Fruit fly (Drosophila melanogaster) whole organism, embryonic: Measurements from ENCODE around the gene CG31431.

Source experiments
- Abd-B ChIP-seq: fragments of 200-800 bp; sonication (Bioruptor generic); optimal IDR thresholded peaks from 2 replicates; lab custom pipeline; 2018; ENCODE audit warnings: missing biosample characterization, mild to moderate bottlenecking, missing genetic modification characterization, moderate library complexity
- Asciz ChIP-seq: fragments of 200-800 bp; sonication (Bioruptor generic); optimal IDR thresholded peaks from 2 replicates; lab custom pipeline; 2017; ENCODE audit warnings: missing biosample characterization, mild to moderate bottlenecking, missing genetic modification characterization, missing genetic modification reagents
- Awh ChIP-seq: fragments of 200-800 bp; sonication (Bioruptor generic); IDR thresholded peaks from 2 replicates; pipeline ENCODE4, ENCODE4 v1.3.6; 2022; ENCODE audit warnings: missing biosample characterization, missing genetic modification characterization
- Blimp-1 ChIP-seq: fragments of 200-800 bp; sonication (Bioruptor generic); optimal IDR thresholded peaks from 3 replicates; lab custom pipeline; 2018; ENCODE audit warnings: missing biosample characterization, missing genetic modification characterization, mild to moderate bottlenecking, moderate library complexity, missing genetic modification reagents
- CG10147 ChIP-seq: fragments of 200-800 bp; sonication (Bioruptor generic); optimal IDR thresholded peaks from 2 replicates; lab custom pipeline; 2019; ENCODE audit warnings: missing biosample characterization, mild to moderate bottlenecking, missing genetic modification characterization, moderate library complexity
- CG10267 ChIP-seq: fragments of 200-800 bp; sonication (Bioruptor generic); optimal IDR thresholded peaks from 2 replicates; lab custom pipeline; 2018; ENCODE audit warnings: missing biosample characterization, mild to moderate bottlenecking, missing genetic modification characterization, moderate library complexity
- CG11456 ChIP-seq: fragments of 200-800 bp; sonication (Bioruptor generic); IDR thresholded peaks from 3 replicates; pipeline ENCODE4 v1.3.6; 2022; ENCODE audit warnings: missing biosample characterization, missing genetic modification characterization
- CG11695 ChIP-seq: fragments of 200-800 bp; sonication (Bioruptor generic); IDR thresholded peaks from 3 replicates; pipeline ENCODE4 v1.3.6; 2022; ENCODE audit warnings: missing biosample characterization, missing genetic modification characterization
- CG12236 ChIP-seq: fragments of 200-800 bp; sonication (Bioruptor generic); optimal IDR thresholded peaks from 2 replicates; lab custom pipeline; 2016; ENCODE audit warnings: missing biosample characterization, missing genetic modification characterization
- CG12391 ChIP-seq: fragments of 200-800 bp; sonication (Bioruptor generic); optimal IDR thresholded peaks from 3 replicates; lab custom pipeline; 2018; ENCODE audit warnings: missing biosample characterization, mild to moderate bottlenecking, missing genetic modification characterization, moderate library complexity
- CG14441 ChIP-seq: fragments of 200-800 bp; sonication (Bioruptor generic); IDR thresholded peaks from 2 replicates; pipeline ENCODE4 v1.3.6; 2022; ENCODE audit warnings: missing biosample characterization, missing genetic modification characterization
- CG15479 ChIP-seq: fragments of 200-800 bp; sonication (Bioruptor generic); optimal IDR thresholded peaks from 3 replicates; lab custom pipeline; 2019; ENCODE audit warnings: missing biosample characterization, mild to moderate bottlenecking, missing genetic modification characterization, moderate library complexity
- CG16815 ChIP-seq: fragments of 200-800 bp; sonication (Bioruptor generic); optimal IDR thresholded peaks from 3 replicates; lab custom pipeline; 2017; ENCODE audit warnings: missing biosample characterization, mild to moderate bottlenecking, missing genetic modification characterization
- CG18619 ChIP-seq: fragments of 200-800 bp; sonication (Bioruptor generic); optimal IDR thresholded peaks from 3 replicates; lab custom pipeline; 2017; ENCODE audit warnings: missing biosample characterization, mild to moderate bottlenecking, missing genetic modification characterization
- CG30020 ChIP-seq: fragments of 200-800 bp; optimal IDR thresholded peaks from 2 replicates; lab custom pipeline; 2019; ENCODE audit warnings: missing biosample characterization, mild to moderate bottlenecking, missing genetic modification characterization, moderate library complexity
- CG31224 ChIP-seq: fragments of 200-800 bp; sonication (Bioruptor generic); IDR thresholded peaks from 2 replicates; pipeline ENCODE4 v1.3.6; 2022; ENCODE audit warnings: missing biosample characterization, missing genetic modification characterization
- CG3407 ChIP-seq: fragments of 200-800 bp; sonication (Bioruptor generic); optimal IDR thresholded peaks from 2 replicates; lab custom pipeline; 2018; ENCODE audit warnings: missing biosample characterization, mild to moderate bottlenecking, missing genetic modification characterization
- CG3847 ChIP-seq: fragments of 200-800 bp; sonication (Bioruptor generic); IDR thresholded peaks from 2 replicates; pipeline ENCODE4 v1.3.6; 2022; ENCODE audit warnings: missing biosample characterization, missing genetic modification characterization
- CG4360 ChIP-seq: fragments of 200-800 bp; sonication (Bioruptor generic); IDR thresholded peaks from 2 replicates; pipeline ENCODE4 v1.3.6; 2022; ENCODE audit warnings: missing biosample characterization, missing genetic modification characterization
- CG6813 ChIP-seq: fragments of 200-800 bp; sonication (Bioruptor generic); optimal IDR thresholded peaks from 2 replicates; lab custom pipeline; 2017; ENCODE audit warnings: missing biosample characterization, missing genetic modification characterization, mild to moderate bottlenecking, moderate library complexity, missing genetic modification reagents
- CG7372 ChIP-seq: fragments of 200-800 bp; sonication (Bioruptor generic); IDR thresholded peaks from 2 replicates; pipeline ENCODE4 v1.3.6; 2022; ENCODE audit warnings: missing biosample characterization, missing genetic modification characterization
- CG8765 ChIP-seq: fragments of 200-800 bp; sonication (Bioruptor generic); IDR thresholded peaks from 2 replicates; pipeline ENCODE4 v1.3.6; 2022; ENCODE audit warnings: missing biosample characterization, missing genetic modification characterization
- CG9727 ChIP-seq: fragments of 200-800 bp; sonication (Bioruptor generic); optimal IDR thresholded peaks from 3 replicates; lab custom pipeline; 2017; ENCODE audit warnings: missing biosample characterization, mild to moderate bottlenecking, missing genetic modification characterization
- CG9797 ChIP-seq: fragments of 200-800 bp; sonication (Bioruptor generic); optimal IDR thresholded peaks from 3 replicates; lab custom pipeline; 2018; ENCODE audit warnings: missing biosample characterization, mild to moderate bottlenecking, missing genetic modification characterization
- CG9876 ChIP-seq: fragments of 200-800 bp; sonication (Bioruptor generic); optimal IDR thresholded peaks from 2 replicates; lab custom pipeline; 2016; ENCODE audit warnings: missing biosample characterization, missing genetic modification characterization
- Dll ChIP-seq: fragments of 200-800 bp; sonication (Bioruptor generic); IDR thresholded peaks from 4 replicates; pipeline ENCODE4 v1.3.6; 2022; ENCODE audit warnings: missing biosample characterization, missing genetic modification characterization; ENCODE audit not compliant: partially characterized antibody
- Hmr ChIP-seq: fragments of 200-800 bp; sonication (Bioruptor generic); optimal IDR thresholded peaks from 3 replicates; lab custom pipeline; 2017; ENCODE audit warnings: mild to moderate bottlenecking, missing biosample characterization, missing genetic modification reagents, missing genetic modification characterization
- Hr78 ChIP-seq, 2 experiments: fragments of 200-800 bp in 1 of 2; fragments of >200 bp in 1 of 2; sonication (Bioruptor generic) in 1 of 2; optimal IDR thresholded peaks; 2 replicates each; lab custom pipeline; 2017 to 2019; ENCODE audit warnings: missing biosample characterization in 2 of 2, missing genetic modification characterization in 2 of 2, mild to moderate bottlenecking in 1 of 2, moderate library complexity in 1 of 2
- Hsf ChIP-seq: fragments of 200-800 bp; sonication (Bioruptor generic); optimal IDR thresholded peaks from 3 replicates; lab custom pipeline; 2016; ENCODE audit warnings: missing biosample characterization, missing genetic modification characterization
- Nf-YA ChIP-seq: fragments of 200-800 bp; sonication (Bioruptor generic); IDR thresholded peaks from 2 replicates; pipeline ENCODE4 v1.3.6; 2022; ENCODE audit warnings: missing biosample characterization, missing genetic modification characterization
- Oli ChIP-seq: fragments of 200-800 bp; sonication (Bioruptor generic); optimal IDR thresholded peaks from 2 replicates; lab custom pipeline; 2018; ENCODE audit warnings: missing biosample characterization, mild to moderate bottlenecking, missing genetic modification characterization, moderate library complexity
- Opbp ChIP-seq: fragments of 200-800 bp; sonication (Bioruptor generic); IDR thresholded peaks from 3 replicates; pipeline ENCODE4 v1.3.6; 2022; ENCODE audit warnings: missing biosample characterization, missing genetic modification characterization; ENCODE audit not compliant: partially characterized antibody
- PHDP ChIP-seq: fragments of 200-800 bp; sonication (Bioruptor generic); optimal IDR thresholded peaks from 3 replicates; lab custom pipeline; 2018; ENCODE audit warnings: missing biosample characterization, mild to moderate bottlenecking, missing genetic modification characterization, moderate library complexity
- Poxn ChIP-seq: fragments of 200-800 bp; sonication (Bioruptor generic); IDR thresholded peaks from 2 replicates; pipeline ENCODE4 v1.3.6; 2022; ENCODE audit warnings: missing biosample characterization, missing genetic modification characterization
- Xrp1 ChIP-seq: fragments of 200-800 bp; sonication (Bioruptor generic); IDR thresholded peaks from 2 replicates; pipeline ENCODE4 v1.3.6; 2022; ENCODE audit warnings: missing biosample characterization, missing genetic modification characterization
- ara ChIP-seq: fragments of 200-800 bp; sonication (Bioruptor generic); IDR thresholded peaks from 2 replicates; pipeline ENCODE4 v1.3.6; 2022; ENCODE audit warnings: missing biosample characterization, missing genetic modification characterization
- ase ChIP-seq: fragments of 200-800 bp; sonication (Bioruptor generic); IDR thresholded peaks from 3 replicates; pipeline ENCODE4 v1.3.6; 2022; ENCODE audit warnings: missing biosample characterization, missing genetic modification characterization
- bab2 ChIP-seq: fragments of 200-800 bp; sonication (Bioruptor generic); optimal IDR thresholded peaks from 2 replicates; lab custom pipeline; 2016; ENCODE audit warnings: missing biosample characterization, missing genetic modification characterization
- insv ChIP-seq, 2 experiments: fragments of 200-800 bp; sonication (Bioruptor generic); optimal IDR thresholded peaks; 3 replicates each; lab custom pipeline; 2016 to 2018; ENCODE audit warnings: missing biosample characterization in 2 of 2, missing genetic modification characterization in 2 of 2
- jigr1 ChIP-seq: fragments of 200-800 bp; sonication (Bioruptor generic); IDR thresholded peaks from 3 replicates; pipeline ENCODE4 v1.3.6; 2022; ENCODE audit warnings: missing biosample characterization, missing genetic modification characterization
- kay ChIP-seq: fragments of 200-800 bp; sonication (Bioruptor generic); optimal IDR thresholded peaks from 2 replicates; lab custom pipeline; 2016; ENCODE audit warnings: missing biosample characterization, missing genetic modification characterization
- kni ChIP-seq: fragments of 200-800 bp; sonication (Bioruptor generic); optimal IDR thresholded peaks from 3 replicates; lab custom pipeline; 2017; ENCODE audit warnings: mild to moderate bottlenecking, missing biosample characterization, missing genetic modification reagents, missing genetic modification characterization
- nmo ChIP-seq: fragments of 200-800 bp; sonication (Bioruptor generic); optimal IDR thresholded peaks from 2 replicates; lab custom pipeline; 2018; ENCODE audit warnings: missing biosample characterization, mild to moderate bottlenecking, missing genetic modification characterization, moderate library complexity
- seq ChIP-seq: fragments of 200-800 bp; sonication (Bioruptor generic); IDR thresholded peaks from 2 replicates; pipeline ENCODE4 v1.3.6; 2022; ENCODE audit warnings: missing biosample characterization, missing genetic modification characterization
- slbo ChIP-seq: fragments of 200-800 bp; sonication (Bioruptor generic); IDR thresholded peaks from 2 replicates; pipeline ENCODE4 v1.3.6; 2022; ENCODE audit warnings: missing biosample characterization, missing genetic modification characterization
- tll ChIP-seq, 2 experiments: fragments of 200-800 bp in 1 of 2; fragments of >200 bp in 1 of 2; sonication (Bioruptor generic) in 1 of 2; optimal IDR thresholded peaks; 2 replicates each; lab custom pipeline; 2017 to 2019; ENCODE audit warnings: missing biosample characterization in 2 of 2, missing genetic modification characterization in 2 of 2, mild to moderate bottlenecking in 1 of 2, moderate library complexity in 1 of 2
- twi ChIP-seq: fragments of 200-800 bp; optimal IDR thresholded peaks from 2 replicates; lab custom pipeline; 2019; ENCODE audit warnings: missing biosample characterization, mild to moderate bottlenecking, missing genetic modification characterization, moderate library complexity
- yki ChIP-seq: fragments of >200 bp; optimal IDR thresholded peaks from 3 replicates; lab custom pipeline; 2018
- zen ChIP-seq: fragments of 200-800 bp; sonication (Bioruptor generic); optimal IDR thresholded peaks from 3 replicates; lab custom pipeline; 2018; ENCODE audit warnings: missing biosample characterization, mild to moderate bottlenecking, missing genetic modification characterization, moderate library complexity

CG31431 gene

dm6 chr3R:21858290-21858875 is 12.1 kb upstream of the CG31431 start:
- TF ChIP-seq Hr78 (GFP tag; optimal IDR thresholded peaks at IDR 0.05; lab: Kevin White, UChicago) (peak in 1 of 2 experiments; percentile 62), yki (lab: Kevin White, UChicago) (no peak), jigr1 (GFP tag; lab: Robert Waterston, UW) (no peak), Nf-YA (GFP tag; lab: Robert Waterston, UW) (no peak), CG12236 (GFP tag; lab: Kevin White, UChicago) (no peak), twi (tag; lab: Kevin White, UChicago) (peak; percentile 58), Awh (GFP tag; lab: Robert Waterston, UW) (peak; percentile 44; the same call in 1 of the 2 replicates), zen (tag; lab: Kevin White, UChicago) (peak; percentile 11), kni (GFP tag; lab: Kevin White, UChicago) (peak; percentile 53), Xrp1 (0 out of 2 replicates have a peak, but pooled peaks have one; percentile 8), tll (GFP tag; optimal IDR thresholded peaks at IDR 0.05; lab: Kevin White, UChicago) (peak in 1 of 2 experiments; percentile 0), bab2 (GFP tag; lab: Kevin White, UChicago) (no peak), CG15479 (GFP tag; lab: Kevin White, UChicago) (peak; percentile 8), CG30020 (no peak), Hsf (GFP tag; lab: Kevin White, UChicago) (no peak), Blimp-1 (peak; percentile 52), CG18619 (GFP tag; lab: Kevin White, UChicago) (no peak), Asciz (GFP tag; lab: Kevin White, UChicago) (no peak), CG31224 (no peak), CG4360 (GFP tag; lab: Robert Waterston, UW) (peak; percentile 66), CG3407 (no peak), CG16815 (GFP tag; lab: Kevin White, UChicago) (no peak), Hmr (GFP tag; lab: Kevin White, UChicago) (no peak), Oli (tag; lab: Kevin White, UChicago) (peak; percentile 20), CG11456 (GFP tag; lab: Robert Waterston, UW) (0 out of 3 replicates have a peak, but pooled peaks have one; percentile 27), Dll (GFP tag; lab: Robert Waterston, UW) (0 out of 4 replicates have a peak, but pooled peaks have one; percentile 16), PHDP (no peak)

- TF ChIP-seq ase = no peak
- TF ChIP-seq Nf-YA (GFP tag; lab: Robert Waterston, UW) = no peak
- no peak for TF ChIP-seq CG9797 (GFP tag; lab: Kevin White, UChicago)
- no peak for TF ChIP-seq CG8765
- TF ChIP-seq Abd-B (GFP tag; lab: Kevin White, UChicago) = no peak
- TF ChIP-seq seq = no peak
- TF ChIP-seq CG7372 (GFP tag; lab: Robert Waterston, UW) = no peak
- TF ChIP-seq Opbp (GFP tag; lab: Robert Waterston, UW) = no peak
- peak; percentile 61 for TF ChIP-seq CG12391
- TF ChIP-seq CG11695 (GFP tag; lab: Robert Waterston, UW) = no peak
- TF ChIP-seq Poxn (GFP tag; lab: Robert Waterston, UW) = no peak
- no peak for TF ChIP-seq slbo (GFP tag; lab: Robert Waterston, UW)
- no peak for TF ChIP-seq CG30020
- no peak for TF ChIP-seq CG10147
- TF ChIP-seq CG3847 (GFP tag; lab: Robert Waterston, UW) = 0 out of 2 replicates have a peak, but pooled peaks have one; percentile 29
- peak; percentile 63 for TF ChIP-seq CG9727 (GFP tag; lab: Kevin White, UChicago)
- TF ChIP-seq CG9876 (GFP tag; lab: Kevin White, UChicago) = no peak
- no peak for TF ChIP-seq CG14441 (GFP tag; lab: Robert Waterston, UW)
- no peak for TF ChIP-seq CG11456 (GFP tag; lab: Robert Waterston, UW)
- TF ChIP-seq CG10267 (tag; lab: Kevin White, UChicago) = peak; percentile 47
- peak; percentile 54; the same call in 1 of the 2 replicates for TF ChIP-seq ara (GFP tag; lab: Robert Waterston, UW)
- TF ChIP-seq CG6813 (GFP tag; lab: Kevin White, UChicago) = no peak
- no peak for TF ChIP-seq kay (GFP tag; lab: Kevin White, UChicago)
- TF ChIP-seq insv (GFP tag; optimal IDR thresholded peaks at IDR 0.05; lab: Kevin White, UChicago) = no peak
- peak; percentile 63 for TF ChIP-seq nmo (GFP tag; lab: Kevin White, UChicago)
Observed at dm6 chr3R:21859509-21859908, 11.0 kb upstream of the CG31431 start.
